Fruit fly (Drosophila melanogaster) whole organism, adult: ENCODE data around the gene CG9737.

Experiments used
- CG14711 ChIP-seq: fragments of 200-800 bp; sonication (Bioruptor generic); optimal IDR thresholded peaks from 2 replicates; lab custom pipeline; 2018; ENCODE audit warnings: missing biosample characterization, mild to moderate bottlenecking, missing genetic modification characterization, moderate library complexity
- Hr96 ChIP-seq: fragments of 200-800 bp; sonication (Bioruptor generic); optimal IDR thresholded peaks from 2 replicates; lab custom pipeline; 2016; ENCODE audit warnings: missing biosample characterization, missing genetic modification characterization
- bab1 ChIP-seq: fragments of 200-800 bp; sonication (Bioruptor generic); optimal IDR thresholded peaks from 3 replicates; lab custom pipeline; 2019; ENCODE audit warnings: missing biosample characterization, mild to moderate bottlenecking, missing genetic modification characterization, moderate library complexity
- cic ChIP-seq: fragments of 200-800 bp; sonication (Bioruptor generic); optimal IDR thresholded peaks from 2 replicates; lab custom pipeline; 2017; ENCODE audit warnings: missing biosample characterization, mild to moderate bottlenecking, missing genetic modification characterization, moderate library complexity
- kay ChIP-seq: fragments of 200-800 bp; sonication (Bioruptor generic); peaks from one replicate; lab custom pipeline; 2016; ENCODE audit warnings: missing biosample characterization, missing genetic modification characterization, borderline replicate concordance
- ovo ChIP-seq: fragments of 200-800 bp; sonication (Bioruptor generic); optimal IDR thresholded peaks from 2 replicates; lab custom pipeline; 2016; ENCODE audit warnings: missing biosample characterization, missing genetic modification characterization

dm6 chr3R:30287389-30287788 is 44.3 kb upstream of the CG9737 start:
- no peak for TF ChIP-seq cic (GFP tag; lab: Kevin White, UChicago)
- TF ChIP-seq bab1 (GFP tag; lab: Kevin White, UChicago): no peak
- TF ChIP-seq CG14711 (tag; lab: Kevin White, UChicago): no peak
- TF ChIP-seq kay: no peak
- no peak for TF ChIP-seq Hr96 (GFP tag; lab: Kevin White, UChicago)
- TF ChIP-seq ovo (GFP tag; lab: Kevin White, UChicago): no peak
